Fruit fly (Drosophila melanogaster) whole organism, embryonic: ENCODE measurements around the gene Prosbeta2R2.

Source experiments
- ATbp ChIP-seq: fragments of 200-800 bp; sonication (Bioruptor generic); optimal IDR thresholded peaks from 2 replicates; lab custom pipeline; 2017; ENCODE audit warnings: missing biosample characterization, mild to moderate bottlenecking, missing genetic modification characterization, missing genetic modification reagents
- Asciz ChIP-seq: fragments of 200-800 bp; sonication (Bioruptor generic); optimal IDR thresholded peaks from 2 replicates; lab custom pipeline; 2017; ENCODE audit warnings: missing biosample characterization, mild to moderate bottlenecking, missing genetic modification characterization, missing genetic modification reagents
- CG10267 ChIP-seq: fragments of 200-800 bp; sonication (Bioruptor generic); optimal IDR thresholded peaks from 2 replicates; lab custom pipeline; 2018; ENCODE audit warnings: missing biosample characterization, mild to moderate bottlenecking, missing genetic modification characterization, moderate library complexity
- CG10462 ChIP-seq: fragments of 200-800 bp; sonication (Bioruptor generic); optimal IDR thresholded peaks from 2 replicates; lab custom pipeline; 2016; ENCODE audit warnings: missing biosample characterization, missing genetic modification characterization
- CG11093 ChIP-seq: fragments of 200-800 bp; sonication (Bioruptor generic); IDR thresholded peaks from 3 replicates; pipeline ENCODE4 v1.3.6; 2022; ENCODE audit warnings: missing biosample characterization, missing genetic modification characterization
- CG12071 ChIP-seq: fragments of 200-800 bp; sonication (Bioruptor generic); optimal IDR thresholded peaks from 3 replicates; lab custom pipeline; 2018; ENCODE audit warnings: missing biosample characterization, mild to moderate bottlenecking, missing genetic modification characterization
- CG12942 ChIP-seq: fragments of 200-800 bp; sonication (Bioruptor generic); optimal IDR thresholded peaks from 3 replicates; lab custom pipeline; 2016; ENCODE audit warnings: missing biosample characterization, missing genetic modification characterization
- CG13287 ChIP-seq: fragments of 200-800 bp; sonication (Bioruptor generic); IDR thresholded peaks from 2 replicates; pipeline ENCODE4 v1.3.6; 2022; ENCODE audit warnings: missing biosample characterization, missing genetic modification characterization; ENCODE audit not compliant: partially characterized antibody
- CG13624 ChIP-seq: fragments of 200-800 bp; sonication (Bioruptor generic); optimal IDR thresholded peaks from 2 replicates; lab custom pipeline; 2016; ENCODE audit warnings: missing biosample characterization, missing genetic modification characterization
- CG14014 ChIP-seq: fragments of 200-800 bp; sonication (Bioruptor generic); IDR thresholded peaks from 2 replicates; pipeline ENCODE4 v1.3.6; 2022; ENCODE audit warnings: missing biosample characterization, missing genetic modification characterization
- CG15514 ChIP-seq: fragments of 200-800 bp; sonication (Bioruptor generic); optimal IDR thresholded peaks from 3 replicates; lab custom pipeline; 2017; ENCODE audit warnings: missing biosample characterization, missing genetic modification characterization, mild to moderate bottlenecking, moderate library complexity, missing genetic modification reagents
- CG16863 ChIP-seq: fragments of 200-800 bp; sonication (Bioruptor generic); optimal IDR thresholded peaks from 3 replicates; lab custom pipeline; 2016; ENCODE audit warnings: missing biosample characterization, missing genetic modification characterization
- CG2120 ChIP-seq: fragments of 200-800 bp; sonication (Bioruptor generic); optimal IDR thresholded peaks from 3 replicates; lab custom pipeline; 2016; ENCODE audit warnings: missing biosample characterization, missing genetic modification characterization
- CG30431 ChIP-seq: fragments of 200-800 bp; sonication (Bioruptor generic); optimal IDR thresholded peaks from 2 replicates; lab custom pipeline; 2017; ENCODE audit warnings: missing biosample characterization, missing genetic modification characterization
- CG32532 ChIP-seq: fragments of 200-800 bp; sonication (Bioruptor generic); IDR thresholded peaks from 2 replicates; pipeline ENCODE4 v1.3.6; 2022; ENCODE audit warnings: missing biosample characterization, missing genetic modification characterization
- CG33557 ChIP-seq: fragments of 200-800 bp; sonication (Bioruptor generic); optimal IDR thresholded peaks from 2 replicates; lab custom pipeline; 2019; ENCODE audit warnings: missing biosample characterization, mild to moderate bottlenecking, missing genetic modification characterization, moderate library complexity
- CG3726 ChIP-seq: fragments of 200-800 bp; sonication (Bioruptor generic); IDR thresholded peaks from 3 replicates; pipeline ENCODE4, ENCODE4 v1.3.6; 2022; ENCODE audit warnings: missing biosample characterization, missing genetic modification characterization
- CG43689 ChIP-seq: fragments of 200-800 bp; sonication (Bioruptor generic); IDR thresholded peaks from 2 replicates; pipeline ENCODE4 v1.3.6; 2022; ENCODE audit warnings: missing biosample characterization, missing genetic modification characterization
- CG4707 ChIP-seq: fragments of 200-800 bp; sonication (Bioruptor generic); optimal IDR thresholded peaks from 2 replicates; lab custom pipeline; 2018; ENCODE audit warnings: missing biosample characterization, mild to moderate bottlenecking, missing genetic modification characterization, moderate library complexity
- CG6175 ChIP-seq: fragments of 200-800 bp; sonication (Bioruptor generic); IDR thresholded peaks from 3 replicates; pipeline ENCODE4 v1.3.6; 2022; ENCODE audit warnings: missing biosample characterization, missing genetic modification characterization
- CG7745 ChIP-seq: fragments of 200-800 bp; sonication (Bioruptor generic); optimal IDR thresholded peaks from 2 replicates; lab custom pipeline; 2018; ENCODE audit warnings: missing biosample characterization, mild to moderate bottlenecking, missing genetic modification characterization, moderate library complexity
- CG7987 ChIP-seq: fragments of 200-800 bp; sonication (Bioruptor generic); optimal IDR thresholded peaks from 2 replicates; lab custom pipeline; 2018; ENCODE audit warnings: missing biosample characterization, mild to moderate bottlenecking, missing genetic modification characterization, moderate library complexity
- CG8359 ChIP-seq: fragments of 200-800 bp; sonication (Bioruptor generic); optimal IDR thresholded peaks from 2 replicates; lab custom pipeline; 2017; ENCODE audit warnings: missing biosample characterization, mild to moderate bottlenecking, missing genetic modification characterization, borderline replicate concordance
- CG8765 ChIP-seq: fragments of 200-800 bp; sonication (Bioruptor generic); IDR thresholded peaks from 2 replicates; pipeline ENCODE4 v1.3.6; 2022; ENCODE audit warnings: missing biosample characterization, missing genetic modification characterization
- CG9609 ChIP-seq: fragments of 200-800 bp; sonication (Bioruptor generic); optimal IDR thresholded peaks from 3 replicates; lab custom pipeline; 2016; ENCODE audit warnings: missing biosample characterization, missing genetic modification characterization
- CrebB ChIP-seq: fragments of 200-800 bp; sonication (Bioruptor generic); optimal IDR thresholded peaks from 3 replicates; lab custom pipeline; 2018; ENCODE audit warnings: missing biosample characterization, mild to moderate bottlenecking, missing genetic modification characterization
- D ChIP-seq, 2 experiments: fragments of 200-800 bp in 1 of 2; fragments of >200 bp in 1 of 2; sonication (Bioruptor generic) in 1 of 2; optimal IDR thresholded peaks; 2 replicates in 1 of 2; 3 replicates in 1 of 2; lab custom pipeline; 2017; ENCODE audit warnings: mild to moderate bottlenecking in 1 of 2, missing biosample characterization in 1 of 2, missing genetic modification characterization in 1 of 2, missing genetic modification reagents in 1 of 2
- D19A ChIP-seq: fragments of 200-800 bp; optimal IDR thresholded peaks from 3 replicates; lab custom pipeline; 2019; ENCODE audit warnings: missing biosample characterization, mild to moderate bottlenecking, missing genetic modification characterization, moderate library complexity
- HLHmδ ChIP-seq: fragments of 200-800 bp; sonication (Bioruptor generic); optimal IDR thresholded peaks from 2 replicates; lab custom pipeline; 2018; ENCODE audit warnings: missing biosample characterization, mild to moderate bottlenecking, missing genetic modification characterization, moderate library complexity
- MBD-R2 ChIP-seq: fragments of 200-800 bp; sonication (Bioruptor generic); IDR thresholded peaks from 2 replicates; pipeline ENCODE4 v1.3.6; 2022; ENCODE audit warnings: missing biosample characterization, missing genetic modification characterization
- Med ChIP-seq: fragments of 200-800 bp; sonication (Bioruptor generic); peaks from one replicate; lab custom pipeline; 2016; ENCODE audit warnings: missing biosample characterization, missing genetic modification characterization, mild to moderate bottlenecking, inconsistent platforms, moderate library complexity
- Xbp1 ChIP-seq: fragments of 200-800 bp; sonication (Bioruptor generic); optimal IDR thresholded peaks from 3 replicates; lab custom pipeline; 2016; ENCODE audit warnings: missing biosample characterization, mild to moderate bottlenecking, missing genetic modification characterization
- abd-A ChIP-seq: fragments of 200-800 bp; sonication (Bioruptor generic); optimal IDR thresholded peaks from 3 replicates; lab custom pipeline; 2019; ENCODE audit warnings: missing biosample characterization, mild to moderate bottlenecking, missing genetic modification characterization, moderate library complexity
- cas ChIP-seq: fragments of 200-800 bp; sonication (Bioruptor generic); IDR thresholded peaks from 2 replicates; pipeline ENCODE4 v1.3.6; 2022; ENCODE audit warnings: missing biosample characterization, missing genetic modification characterization
- chm ChIP-seq: fragments of 200-800 bp; sonication (Bioruptor generic); IDR thresholded peaks from 2 replicates; pipeline ENCODE4 v1.3.6; 2022; ENCODE audit warnings: missing biosample characterization, missing genetic modification characterization
- dmrt99B ChIP-seq: fragments of 200-800 bp; sonication (Bioruptor generic); optimal IDR thresholded peaks from 2 replicates; lab custom pipeline; 2018; ENCODE audit warnings: missing biosample characterization, mild to moderate bottlenecking, missing genetic modification characterization, moderate library complexity
- en ChIP-seq: fragments of 200-800 bp; sonication (Bioruptor generic); optimal IDR thresholded peaks from 2 replicates; lab custom pipeline; 2016; ENCODE audit warnings: missing biosample characterization, missing genetic modification characterization
- fd102C ChIP-seq: fragments of 200-800 bp; sonication (Bioruptor generic); optimal IDR thresholded peaks from 2 replicates; lab custom pipeline; 2018; ENCODE audit warnings: missing biosample characterization, mild to moderate bottlenecking, missing genetic modification characterization, moderate library complexity
- fd96Cb ChIP-seq: fragments of 200-800 bp; sonication (Bioruptor generic); optimal IDR thresholded peaks from 2 replicates; lab custom pipeline; 2018; ENCODE audit warnings: missing biosample characterization, mild to moderate bottlenecking, missing genetic modification characterization, moderate library complexity
- gce ChIP-seq: fragments of 200-800 bp; sonication (Bioruptor generic); IDR thresholded peaks from 3 replicates; pipeline ENCODE4 v1.3.6; 2022; ENCODE audit warnings: missing biosample characterization, missing genetic modification characterization
- gsb-n ChIP-seq: fragments of 200-800 bp; sonication (Bioruptor generic); optimal IDR thresholded peaks from 3 replicates; lab custom pipeline; 2018; ENCODE audit warnings: missing biosample characterization, mild to moderate bottlenecking, missing genetic modification characterization
- kah ChIP-seq: fragments of 200-800 bp; sonication (Bioruptor generic); optimal IDR thresholded peaks from 2 replicates; lab custom pipeline; 2018; ENCODE audit warnings: missing biosample characterization, mild to moderate bottlenecking, missing genetic modification characterization
- kay ChIP-seq: fragments of 200-800 bp; sonication (Bioruptor generic); optimal IDR thresholded peaks from 2 replicates; lab custom pipeline; 2016; ENCODE audit warnings: missing biosample characterization, missing genetic modification characterization
- pros ChIP-seq: fragments of 200-800 bp; sonication (Bioruptor generic); optimal IDR thresholded peaks from 3 replicates; lab custom pipeline; 2019; ENCODE audit warnings: missing biosample characterization, mild to moderate bottlenecking, missing genetic modification characterization, moderate library complexity
- sd ChIP-seq: fragments of 200-800 bp; sonication (Bioruptor generic); optimal IDR thresholded peaks from 3 replicates; lab custom pipeline; 2018; ENCODE audit warnings: missing biosample characterization, mild to moderate bottlenecking, missing genetic modification characterization, moderate library complexity
- sim ChIP-seq: fragments of 200-800 bp; sonication (Bioruptor generic); IDR thresholded peaks from 2 replicates; pipeline ENCODE4 v1.3.6; 2022; ENCODE audit warnings: missing biosample characterization, missing genetic modification characterization
- tx ChIP-seq: fragments of 200-800 bp; sonication (Bioruptor generic); optimal IDR thresholded peaks from 2 replicates; lab custom pipeline; 2016; ENCODE audit warnings: missing biosample characterization, missing genetic modification characterization

Gene Prosbeta2R2

DNA sequence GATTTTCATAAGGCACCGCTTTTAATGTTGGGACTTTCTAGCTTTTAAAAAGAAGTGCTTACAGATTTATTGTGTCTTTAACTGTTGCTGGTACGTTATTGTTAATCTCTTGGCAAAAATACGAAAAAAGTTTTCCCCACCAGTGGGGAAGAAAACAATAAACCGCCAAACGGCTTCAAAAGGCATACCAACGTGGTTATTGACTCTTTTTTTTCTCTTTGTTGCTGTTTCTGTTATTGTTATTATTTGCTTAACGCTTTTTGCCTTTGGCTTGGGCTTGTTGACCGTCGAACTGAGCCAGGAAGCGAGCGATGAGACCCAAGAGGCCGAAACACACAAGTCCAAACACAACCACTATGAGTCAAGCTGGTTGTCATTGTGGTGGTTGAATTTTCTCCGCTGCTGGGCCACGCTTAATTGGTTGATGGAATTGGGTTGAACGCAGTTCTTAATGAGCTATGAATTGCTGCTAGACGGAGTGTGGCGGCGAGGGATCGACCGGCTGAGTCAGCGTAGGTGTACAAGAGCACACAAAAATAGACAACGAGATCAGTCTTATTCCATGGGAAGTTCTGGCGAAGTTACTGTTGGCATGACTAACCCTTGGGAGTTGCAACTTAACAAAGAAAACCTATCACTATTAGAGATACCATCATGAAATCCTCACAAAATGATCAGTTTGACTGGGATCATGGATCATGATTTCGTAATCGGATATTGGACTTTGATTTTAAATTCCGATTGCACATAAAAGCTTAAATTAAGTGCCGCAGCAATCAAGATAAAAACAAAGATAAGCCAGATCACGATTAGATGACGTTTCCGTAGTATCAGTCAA, 11.8 kb downstream of the Prosbeta2R2 start (continued):
- no peak for TF ChIP-seq Asciz (GFP tag; lab: Kevin White, UChicago)
- peak; percentile 30 for TF ChIP-seq pros (GFP tag; lab: Kevin White, UChicago)
- TF ChIP-seq cas (GFP tag; lab: Robert Waterston, UW), result no peak
- peak; percentile 28 for TF ChIP-seq gsb-n (tag; lab: Kevin White, UChicago)
- no peak for TF ChIP-seq CG9609 (GFP tag; lab: Kevin White, UChicago)
- no peak for TF ChIP-seq CG30431
- TF ChIP-seq CG13624 (GFP tag; lab: Kevin White, UChicago), result no peak
- TF ChIP-seq CG7987 (GFP tag; lab: Kevin White, UChicago), result no peak
- peak; percentile 82 for TF ChIP-seq sd
- TF ChIP-seq Med (GFP tag; lab: Kevin White, UChicago), result peak; percentile 69
- no peak for TF ChIP-seq sim
- no peak for TF ChIP-seq CG43689
- TF ChIP-seq CG10267 (tag; lab: Kevin White, UChicago), result no peak
- TF ChIP-seq D19A, result no peak
- TF ChIP-seq CG2120, result no peak
- TF ChIP-seq ATbp, result peak; percentile 38
- TF ChIP-seq CG7745, result no peak
- TF ChIP-seq CG6175 (GFP tag; lab: Robert Waterston, UW), result no peak
- no peak for TF ChIP-seq CG4707
- TF ChIP-seq CG8359 (GFP tag; lab: Kevin White, UChicago), result no peak
- TF ChIP-seq en, result no peak
- no peak for TF ChIP-seq CG3726 (GFP tag; lab: Robert Waterston, UW)
- no peak for TF ChIP-seq tx (GFP tag; lab: Kevin White, UChicago)
- no peak for TF ChIP-seq CG13287 (GFP tag; lab: Robert Waterston, UW)
- TF ChIP-seq CG8765 (GFP tag; lab: Robert Waterston, UW), result no peak
- TF ChIP-seq fd96Cb (tag; lab: Kevin White, UChicago), result no peak
- TF ChIP-seq abd-A (tag; lab: Kevin White, UChicago), result no peak
- no peak for TF ChIP-seq CG14014 (GFP tag; lab: Robert Waterston, UW)
- peak; percentile 37 for TF ChIP-seq CG12071 (GFP tag; lab: Kevin White, UChicago)
- TF ChIP-seq chm (GFP tag; lab: Robert Waterston, UW), result peak; percentile 13; the same call in 1 of the 2 replicates
- no peak for TF ChIP-seq CrebB (tag; lab: Kevin White, UChicago)
- 0 out of 2 replicates have a peak, but pooled peaks have one; percentile 10 for TF ChIP-seq CG32532 (GFP tag; lab: Robert Waterston, UW)
- no peak for TF ChIP-seq Xbp1
- no peak for TF ChIP-seq CG12942 (GFP tag; lab: Kevin White, UChicago)
- no peak for TF ChIP-seq kah (GFP tag; lab: Kevin White, UChicago)
- TF ChIP-seq MBD-R2 (GFP tag; lab: Robert Waterston, UW), result no peak
- no peak for TF ChIP-seq CG10462 (GFP tag; lab: Kevin White, UChicago)
- no peak for TF ChIP-seq dmrt99B
- no peak for TF ChIP-seq fd102C
- TF ChIP-seq CG15514 (GFP tag; lab: Kevin White, UChicago), result no peak
- TF ChIP-seq CG11093 (GFP tag; lab: Robert Waterston, UW), result no peak
- no peak for TF ChIP-seq CG16863 (GFP tag; lab: Kevin White, UChicago)
- TF ChIP-seq gce (GFP tag; lab: Robert Waterston, UW), result no peak
- TF ChIP-seq HLHmδ (GFP tag; lab: Kevin White, UChicago), result no peak
- TF ChIP-seq D (optimal IDR thresholded peaks at IDR 0.05; lab: Kevin White, UChicago), result no peak
- no peak for TF ChIP-seq D (GFP tag; optimal IDR thresholded peaks at IDR 0.05; lab: Kevin White, UChicago)
- TF ChIP-seq kay (GFP tag; lab: Kevin White, UChicago), result no peak
- TF ChIP-seq CG33557 (GFP tag; lab: Kevin White, UChicago), result no peak
- TF ChIP-seq, all 482 proteins: peak for 23
